Worm (Caenorhabditis elegans) whole organism, L4 larva: ENCODE data around the gene ulp-4.

ENCODE experiments used
- ceh-20 ChIP-seq: fragments of 200-800 bp; sonication (Bioruptor generic); IDR thresholded peaks from 2 replicates; pipeline ENCODE4 v1.3.6; 2022; ENCODE audit warnings: missing genetic modification reagents, missing genetic modification characterization, missing compliant biosample characterization
- lin-15B ChIP-seq: fragments of 150-350 bp; sonication (generic microtip); optimal IDR thresholded peaks from 3 replicates; lab custom pipeline; 2014; ENCODE audit warnings: missing biosample characterization, missing genetic modification characterization
- lir-3 ChIP-seq: sonication (generic microtip); optimal IDR thresholded peaks from 2 replicates; lab custom pipeline; 2016; ENCODE audit warnings: mild to moderate bottlenecking, missing genetic modification characterization, missing compliant biosample characterization
- nhr-10 ChIP-seq: fragments of 150-350 bp; optimal IDR thresholded peaks from 2 replicates; lab custom pipeline; 2014; ENCODE audit warnings: missing biosample characterization, missing genetic modification characterization
- nhr-28 ChIP-seq: fragments of 150-350 bp; optimal IDR thresholded peaks from 2 replicates; lab custom pipeline; 2014; ENCODE audit warnings: missing biosample characterization, missing genetic modification characterization
- nhr-77 ChIP-seq: fragments of 150-350 bp; optimal IDR thresholded peaks from 2 replicates; lab custom pipeline; 2014; ENCODE audit warnings: missing biosample characterization, missing genetic modification characterization
- pha-4 ChIP-seq, 2 experiments: fragments of 150-350 bp in 1 of 2; fragments of 200-800 bp in 1 of 2; sonication (Bioruptor generic) in 1 of 2; IDR thresholded peaks in 1 of 2; optimal IDR thresholded peaks in 1 of 2; 2 replicates each; pipeline versions ENCODE4 v1.3.6 to Lab custom; 2014 to 2022; ENCODE audit warnings: missing genetic modification characterization in 2 of 2, missing genetic modification reagents in 2 of 2, missing biosample characterization in 1 of 2, missing compliant biosample characterization in 1 of 2
- rbr-2 ChIP-seq: sonication (generic microtip); optimal IDR thresholded peaks from 2 replicates; lab custom pipeline; 2016; ENCODE audit warnings: missing genotype, missing genetic modification characterization, missing compliant biosample characterization
- skn-1 ChIP-seq: fragments of 150-350 bp; optimal IDR thresholded peaks from 2 replicates; lab custom pipeline; 2014; ENCODE audit warnings: missing biosample characterization, missing genetic modification characterization
- ztf-11 ChIP-seq: fragments of 150-350 bp; optimal IDR thresholded peaks from 2 replicates; lab custom pipeline; 2014; ENCODE audit warnings: missing biosample characterization, missing genetic modification characterization
- ztf-7 ChIP-seq: fragments of 150-350 bp; optimal IDR thresholded peaks from 2 replicates; lab custom pipeline; 2014; ENCODE audit warnings: missing biosample characterization, missing genetic modification characterization

ce11 chrII:8092537-8092936, 37.2 kb upstream of the ulp-4 start, which contains the start of gene ltd-1:
- TF ChIP-seq lir-3 (tag; lab: Kevin White, UChicago) (no peak), ztf-11 (tag; lab: Kevin White, UChicago) (no peak), ceh-20 (no peak), pha-4 (GFP tag; IDR thresholded peaks at IDR 0.05; lab: Robert Waterston, UW) (no peak), pha-4 (tag; optimal IDR thresholded peaks at IDR 0.05; lab: Kevin White, UChicago) (no peak), nhr-10 (no peak), lin-15B (no peak), nhr-77 (tag; lab: Kevin White, UChicago) (no peak), ztf-7 (tag; lab: Kevin White, UChicago) (no peak), nhr-28 (tag; lab: Kevin White, UChicago) (no peak), skn-1 (tag; lab: Kevin White, UChicago) (no peak), rbr-2 (tag; lab: Kevin White, UChicago) (no peak)
